Worm (Caenorhabditis elegans): ENCODE data around the gene tag-10.

The tag-10 gene

DNA sequence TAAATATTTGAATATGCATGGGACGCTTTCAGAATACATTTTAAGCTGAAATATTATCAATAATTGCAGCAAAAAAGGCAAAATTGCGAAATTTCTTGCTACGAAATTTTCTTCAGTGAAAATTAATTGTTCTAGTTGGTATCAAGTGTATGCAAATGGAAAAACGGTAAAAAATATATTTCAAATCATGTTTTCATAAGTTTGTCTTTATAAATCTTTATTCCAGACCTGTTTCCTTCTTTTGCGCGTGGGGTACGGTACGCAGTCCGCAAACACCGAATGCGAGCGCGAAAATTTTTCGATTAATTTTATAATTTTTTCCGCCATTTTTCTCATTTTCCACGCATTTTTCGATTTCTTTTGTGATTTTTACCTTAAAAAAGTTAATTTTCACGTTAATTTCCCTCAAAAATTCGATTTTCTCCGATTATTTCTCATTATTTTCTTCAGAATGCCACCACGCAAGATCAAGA is 35.8 kb upstream of the tag-10 start, which contains the start of the genes fbxc-23 and csc-1 (continued):
- TF ChIP-seq sma-9 (GFP tag; optimal IDR thresholded peaks at IDR 0.05) (no peak), sma-9 (tag; optimal IDR thresholded peaks at IDR 0.05) (no peak), C34F6.9 (tag; optimal IDR thresholded peaks at IDR 0.05) (peak; percentile 70), peb-1 (tag; optimal IDR thresholded peaks at IDR 0.05) (no peak), nhr-12 (tag; optimal IDR thresholded peaks at IDR 0.05) (no peak), unc-39 (tag; optimal IDR thresholded peaks at IDR 0.05) (no peak), skn-1 (tag; optimal IDR thresholded peaks at IDR 0.05) (no peak)

DNA sequence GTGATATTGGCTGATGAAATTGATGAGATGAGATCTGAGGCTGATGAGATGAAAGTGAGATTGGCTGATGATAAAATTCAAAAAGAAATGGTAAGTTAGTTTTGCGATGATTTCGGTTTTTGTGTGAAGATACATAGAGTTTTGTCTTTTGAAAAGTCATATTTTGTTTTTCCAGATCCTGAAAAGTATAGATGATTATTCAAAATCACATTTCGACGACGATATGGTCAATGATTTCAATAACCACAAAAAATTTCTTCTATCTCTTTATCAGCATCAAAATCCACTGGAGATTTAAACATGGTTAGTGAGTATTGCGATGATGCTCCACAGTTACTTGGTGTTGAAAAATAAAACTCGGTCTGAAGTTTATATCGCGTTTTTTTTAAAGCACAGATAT is 31.5 kb upstream of the tag-10 start, which contains the start of gene csp-1:
TSS of gene csp-1 (plus strand) at position 301 of the 400 bp plus-strand sequence.
- TF ChIP-seq unc-55 (GFP tag; optimal IDR thresholded peaks at IDR 0.05) (no peak), peb-1 (tag; optimal IDR thresholded peaks at IDR 0.05) (no peak), nhr-21 (tag; optimal IDR thresholded peaks at IDR 0.05) (no peak), lsy-2 (tag; optimal IDR thresholded peaks at IDR 0.05) (no peak), dmd-4 (tag; optimal IDR thresholded peaks at IDR 0.05) (no peak), nhr-129 (tag; optimal IDR thresholded peaks at IDR 0.05) (no peak), nhr-12 (tag; optimal IDR thresholded peaks at IDR 0.05) (no peak), lin-39 (tag; optimal IDR thresholded peaks at IDR 0.05) (no peak)

DNA sequence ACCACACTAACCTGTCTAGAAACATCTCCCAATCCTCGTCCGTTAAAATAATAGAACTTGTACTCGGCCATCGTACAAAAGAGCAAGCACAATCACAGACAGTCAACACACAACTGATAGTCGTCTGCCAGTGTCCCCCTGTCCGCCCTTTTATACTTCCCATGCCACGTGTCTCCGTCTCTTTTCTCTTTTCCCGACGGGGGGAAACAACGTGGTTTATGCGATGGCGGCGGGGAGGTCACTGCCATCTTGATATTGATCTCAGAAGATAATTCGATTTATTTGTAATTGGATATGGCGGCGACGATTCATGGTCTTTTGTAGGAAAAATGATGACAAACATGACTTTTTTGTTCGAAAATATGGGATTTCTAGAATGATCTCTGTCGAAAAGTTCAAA is 22.7 kb upstream of the tag-10 start, which contains the start of gene gst-20:
TSS of gene gst-20 (minus strand) at position 170 of the 400 bp plus-strand sequence.
- peak; percentile 21 for TF ChIP-seq gmeb-1 (tag; optimal IDR thresholded peaks at IDR 0.05)
- TF ChIP-seq nhr-129 (tag; optimal IDR thresholded peaks at IDR 0.05), result peak; percentile 6
- peak; percentile 91 for TF ChIP-seq sma-9 (GFP tag; optimal IDR thresholded peaks at IDR 0.05)
- TF ChIP-seq sma-9 (tag; optimal IDR thresholded peaks at IDR 0.05), result no peak
- TF ChIP-seq R02D3.7 (tag; optimal IDR thresholded peaks at IDR 0.05), result no peak
- TF ChIP-seq blmp-1 (tag; optimal IDR thresholded peaks at IDR 0.05; ENCODE audit: insufficient read depth), result peak; percentile 62
- TF ChIP-seq C34F6.9 (tag; optimal IDR thresholded peaks at IDR 0.05), result no peak
- TF ChIP-seq fos-1 (tag; optimal IDR thresholded peaks at IDR 0.05), result peak; percentile 35
- no peak for TF ChIP-seq snpc-4 (tag; optimal IDR thresholded peaks at IDR 0.05)
- no peak for TF ChIP-seq ceh-16 (tag; optimal IDR thresholded peaks at IDR 0.05)
- TF ChIP-seq unc-62 (GFP tag; optimal IDR thresholded peaks at IDR 0.05), result no peak
- no peak for TF ChIP-seq peb-1 (tag; optimal IDR thresholded peaks at IDR 0.05)
- no peak for TF ChIP-seq lin-39 (tag; optimal IDR thresholded peaks at IDR 0.05)
- peak; percentile 76 for TF ChIP-seq nhr-25 (tag; optimal IDR thresholded peaks at IDR 0.05)
- TF ChIP-seq elt-1 (tag; optimal IDR thresholded peaks at IDR 0.05), result no peak
- TF ChIP-seq unc-55 (GFP tag; optimal IDR thresholded peaks at IDR 0.05), result no peak
- peak; percentile 68 for TF ChIP-seq nhr-21 (tag; optimal IDR thresholded peaks at IDR 0.05)
- TF ChIP-seq sma-3 (GFP tag; optimal IDR thresholded peaks at IDR 0.05), result peak; percentile 73
- peak; percentile 78 for TF ChIP-seq crh-2 (tag; optimal IDR thresholded peaks at IDR 0.05)
- no peak for TF ChIP-seq aly-2 (tag; optimal IDR thresholded peaks at IDR 0.05)
- TF ChIP-seq ceh-82 (tag; optimal IDR thresholded peaks at IDR 0.05), result no peak
- TF ChIP-seq ama-1 (optimal IDR thresholded peaks at IDR 0.05), result no peak
- no peak for TF ChIP-seq egl-27 (tag; optimal IDR thresholded peaks at IDR 0.05)
- TF ChIP-seq zag-1 (tag; optimal IDR thresholded peaks at IDR 0.05), result no peak
- no peak for TF ChIP-seq lin-13 (GFP tag; optimal IDR thresholded peaks at IDR 0.05)
- no peak for TF ChIP-seq elt-3 (tag; optimal IDR thresholded peaks at IDR 0.05)
- no peak for TF ChIP-seq alr-1 (tag; optimal IDR thresholded peaks at IDR 0.05)
- TF ChIP-seq nhr-11 (tag; optimal IDR thresholded peaks at IDR 0.05), result no peak
- no peak for TF ChIP-seq ztf-1 (GFP tag; conservative IDR thresholded peaks at IDR 0.05)
- no peak for TF ChIP-seq ZK546.5 (tag; optimal IDR thresholded peaks at IDR 0.05)
- TF ChIP-seq mab-5 (tag; optimal IDR thresholded peaks at IDR 0.05), result no peak
- TF ChIP-seq lin-11 (tag; optimal IDR thresholded peaks at IDR 0.05), result no peak
- no peak for TF ChIP-seq nhr-77 (tag; optimal IDR thresholded peaks at IDR 0.05)
- TF ChIP-seq sem-4 (tag; optimal IDR thresholded peaks at IDR 0.05), result no peak
- TF ChIP-seq skn-1 (tag; optimal IDR thresholded peaks at IDR 0.05), result peak; percentile 36
- TF ChIP-seq nhr-12 (tag; optimal IDR thresholded peaks at IDR 0.05), result no peak
- no peak for TF ChIP-seq nhr-23 (tag; optimal IDR thresholded peaks at IDR 0.05)
- no peak for TF ChIP-seq mbf-1 (tag; optimal IDR thresholded peaks at IDR 0.05)
- no peak for TF ChIP-seq ztf-4 (tag; optimal IDR thresholded peaks at IDR 0.05)
- TF ChIP-seq nhr-10 (tag; optimal IDR thresholded peaks at IDR 0.05), result no peak
- TF ChIP-seq F13H6.1 (tag; optimal IDR thresholded peaks at IDR 0.05), result peak; percentile 50
- TF ChIP-seq lsy-2 (tag; optimal IDR thresholded peaks at IDR 0.05), result no peak
- peak; percentile 35 to 76 for TF ChIP-seq mdl-1 (tag; optimal IDR thresholded peaks at IDR 0.05)
- TF ChIP-seq unc-39 (tag; optimal IDR thresholded peaks at IDR 0.05), result no peak
- no peak for TF ChIP-seq nhr-237 (tag; optimal IDR thresholded peaks at IDR 0.05)
- TF ChIP-seq ztf-11 (tag; optimal IDR thresholded peaks at IDR 0.05), result no peak
- TF ChIP-seq Y55F3AM.14 (GFP tag; optimal IDR thresholded peaks at IDR 0.05), result no peak
- no peak for TF ChIP-seq nhr-6 (tag; optimal IDR thresholded peaks at IDR 0.05)
- TF ChIP-seq dmd-4 (tag; optimal IDR thresholded peaks at IDR 0.05), result no peak
